Fruit fly (Drosophila melanogaster): Measurements from ENCODE around the gene CG2120.

CG2120 gene

DNA sequence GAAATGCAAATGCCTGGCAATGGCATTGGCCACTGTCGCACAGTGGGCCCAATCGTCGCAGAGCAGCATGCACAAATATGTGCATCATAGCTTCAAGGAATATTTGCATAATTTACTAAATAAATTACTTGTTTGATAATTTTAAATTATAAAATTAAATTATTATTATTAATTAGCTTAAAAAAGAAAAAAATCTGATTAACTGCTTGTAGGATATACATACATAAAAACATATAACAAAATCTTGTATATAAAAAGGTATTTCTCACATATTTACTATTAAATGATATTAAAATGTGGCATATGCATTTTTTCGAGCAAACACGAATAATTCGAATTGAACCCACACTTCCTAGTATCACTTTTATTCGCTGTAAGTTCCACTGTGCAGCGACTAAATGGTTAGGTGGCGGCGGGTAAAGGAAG lies 10.4 kb upstream of the CG2120 start (continued):
- TF ChIP-seq Eip75B (GFP tag; optimal IDR thresholded peaks at IDR 0.05), result no peak
- TF ChIP-seq CG6792 (GFP tag; optimal IDR thresholded peaks at IDR 0.05), result no peak
- peak; percentile 67 for TF ChIP-seq Eip78C (GFP tag)
- TF ChIP-seq CG11294 (GFP tag; IDR thresholded peaks at IDR 0.05), result peak; percentile 39; the same call in 1 of the 2 replicates
- TF ChIP-seq esn (GFP tag; optimal IDR thresholded peaks at IDR 0.05), result no peak
- TF ChIP-seq Hr39 (GFP tag; optimal IDR thresholded peaks at IDR 0.05), result no peak
- TF ChIP-seq fkh (GFP tag; optimal IDR thresholded peaks at IDR 0.05), result no peak
- no peak for TF ChIP-seq CG34406 (GFP tag; optimal IDR thresholded peaks at IDR 0.05)
- TF ChIP-seq CG1621 (tag; optimal IDR thresholded peaks at IDR 0.05), result no peak
- TF ChIP-seq CG4318 (GFP tag; optimal IDR thresholded peaks at IDR 0.05), result peak; percentile 60
- TF ChIP-seq vri (GFP tag; optimal IDR thresholded peaks at IDR 0.05), result no peak
- no peak for TF ChIP-seq net (GFP tag; optimal IDR thresholded peaks at IDR 0.05)
- peak; percentile 23 for TF ChIP-seq CG10631 (GFP tag; optimal IDR thresholded peaks at IDR 0.05)
- TF ChIP-seq CG15336 (GFP tag; IDR thresholded peaks at IDR 0.05), result peak; percentile 54
- TF ChIP-seq dac (GFP tag; optimal IDR thresholded peaks at IDR 0.05), result no peak
- 0 out of 3 replicates have a peak, but pooled peaks have one; percentile 27 for TF ChIP-seq eg (GFP tag; IDR thresholded peaks at IDR 0.05)
- no peak for TF ChIP-seq CG3032 (tag; optimal IDR thresholded peaks at IDR 0.05)

DNA sequence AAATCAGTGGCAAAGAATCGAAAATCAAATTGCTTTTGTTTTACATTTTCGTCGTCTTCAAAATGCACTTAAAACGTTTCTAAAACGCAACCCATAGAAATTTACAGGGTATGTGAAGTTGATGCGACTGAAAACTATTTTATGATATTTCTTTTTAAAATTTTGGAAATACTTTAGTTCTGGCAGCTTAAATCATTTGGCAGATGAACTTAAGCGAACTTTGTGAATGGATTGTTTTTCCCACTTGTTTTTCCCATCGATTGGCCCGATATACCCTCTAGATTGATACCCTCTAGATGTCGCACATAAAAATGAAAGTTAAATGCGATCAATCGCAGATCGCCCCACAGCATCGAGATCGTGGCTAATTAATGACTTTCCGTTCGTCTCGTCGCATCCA lies 9.5 kb upstream of the CG2120 start:
- TF ChIP-seq Smox (GFP tag; optimal IDR thresholded peaks at IDR 0.05) (no peak), CG32006 (GFP tag; optimal IDR thresholded peaks at IDR 0.05) (peak; percentile 62), vri (GFP tag; optimal IDR thresholded peaks at IDR 0.05) (no peak), Sox102F (GFP tag; optimal IDR thresholded peaks at IDR 0.05) (no peak), CG10631 (GFP tag; optimal IDR thresholded peaks at IDR 0.05) (no peak), Hr4 (GFP tag; optimal IDR thresholded peaks at IDR 0.05) (peak; percentile 44), CG6276 (GFP tag; optimal IDR thresholded peaks at IDR 0.05) (no peak), fd59A (GFP tag; optimal IDR thresholded peaks at IDR 0.05) (no peak), Eip78C (GFP tag) (peak; percentile 66), eg (GFP tag; IDR thresholded peaks at IDR 0.05) (peak; percentile 55; the same call in 2 of the 3 replicates), CG4318 (GFP tag; optimal IDR thresholded peaks at IDR 0.05) (peak; percentile 19), CG6163 (GFP tag; IDR thresholded peaks at IDR 0.05) (peak; percentile 50; the same call in 2 of the 3 replicates), CG8119 (GFP tag; IDR thresholded peaks at IDR 0.05) (0 out of 3 replicates have a peak, but pooled peaks have one; percentile 29), CG15336 (GFP tag; IDR thresholded peaks at IDR 0.05) (peak; percentile 54)

DNA sequence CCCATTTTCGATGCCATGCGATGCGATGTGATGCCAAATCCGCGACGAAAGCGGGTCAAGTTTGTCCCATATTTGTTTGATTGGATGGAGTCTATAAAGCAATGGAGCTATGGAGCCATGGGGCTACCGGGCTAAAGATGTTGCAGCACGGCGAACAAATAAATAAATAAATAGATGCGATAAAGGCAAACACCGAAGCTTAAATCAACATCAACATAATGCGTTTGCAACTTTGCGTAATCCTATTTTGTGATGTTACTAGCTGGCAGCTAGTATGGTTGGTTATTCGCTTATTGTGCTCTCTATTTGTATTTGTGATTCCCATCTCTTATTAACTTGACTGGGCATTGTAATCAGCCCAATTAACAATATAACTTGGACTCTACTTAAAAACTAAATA lies 7.5 kb upstream of the CG2120 start:
- no peak for TF ChIP-seq OdsH (GFP tag; optimal IDR thresholded peaks at IDR 0.05)

DNA sequence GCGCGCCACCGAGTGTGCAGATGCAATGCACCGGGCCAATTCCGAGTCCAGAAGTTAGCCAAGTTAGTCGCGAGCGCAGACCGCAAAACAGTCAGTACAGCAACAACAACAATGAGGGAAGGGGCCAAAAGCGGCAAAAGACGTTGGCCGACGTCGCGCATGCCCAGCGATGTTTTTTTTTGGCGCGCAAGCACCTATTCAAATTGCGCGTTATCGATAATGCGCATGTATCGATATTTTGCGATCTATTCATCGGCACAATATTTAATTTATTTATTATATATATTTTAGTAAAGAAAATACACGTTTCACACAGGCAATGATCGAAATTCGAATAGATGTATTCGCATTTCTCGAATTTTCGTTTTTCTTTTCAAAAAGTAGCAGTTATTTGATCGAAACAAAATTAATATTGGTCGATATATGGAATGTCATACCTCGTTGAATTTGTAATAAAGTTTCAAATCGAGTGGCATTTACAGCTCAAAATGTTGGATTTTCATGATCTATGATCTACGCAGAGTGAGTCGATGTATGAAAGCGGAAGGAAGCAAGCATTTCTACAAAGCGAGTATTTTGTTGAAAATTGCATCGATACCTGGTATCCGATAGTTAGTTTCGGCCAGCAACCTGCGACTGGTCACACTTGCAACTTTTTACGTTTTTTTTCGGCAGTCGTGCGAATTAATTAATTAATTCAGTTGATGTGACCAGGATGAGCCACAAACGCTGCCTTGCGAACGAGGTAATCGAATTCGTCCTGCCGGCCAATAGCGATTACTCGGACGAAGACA lies 6.2 kb upstream of the CG2120 start, which contains the start of gene CG2116:
TSS of gene CG2116 (plus strand) at position 609 of the 794 bp plus-strand sequence.
- no peak for TF ChIP-seq Ets96B (tag; optimal IDR thresholded peaks at IDR 0.05)
- TF ChIP-seq esn (GFP tag; optimal IDR thresholded peaks at IDR 0.05), result peak; percentile 13
- TF ChIP-seq CG7368 (GFP tag; optimal IDR thresholded peaks at IDR 0.05), result no peak
- TF ChIP-seq Met (GFP tag; optimal IDR thresholded peaks at IDR 0.05), result no peak
- no peak for TF ChIP-seq Smox (GFP tag; optimal IDR thresholded peaks at IDR 0.05)
- peak; percentile 38 for TF ChIP-seq Eip78C (GFP tag)
- TF ChIP-seq lz (GFP tag; optimal IDR thresholded peaks at IDR 0.05), result no peak

DNA sequence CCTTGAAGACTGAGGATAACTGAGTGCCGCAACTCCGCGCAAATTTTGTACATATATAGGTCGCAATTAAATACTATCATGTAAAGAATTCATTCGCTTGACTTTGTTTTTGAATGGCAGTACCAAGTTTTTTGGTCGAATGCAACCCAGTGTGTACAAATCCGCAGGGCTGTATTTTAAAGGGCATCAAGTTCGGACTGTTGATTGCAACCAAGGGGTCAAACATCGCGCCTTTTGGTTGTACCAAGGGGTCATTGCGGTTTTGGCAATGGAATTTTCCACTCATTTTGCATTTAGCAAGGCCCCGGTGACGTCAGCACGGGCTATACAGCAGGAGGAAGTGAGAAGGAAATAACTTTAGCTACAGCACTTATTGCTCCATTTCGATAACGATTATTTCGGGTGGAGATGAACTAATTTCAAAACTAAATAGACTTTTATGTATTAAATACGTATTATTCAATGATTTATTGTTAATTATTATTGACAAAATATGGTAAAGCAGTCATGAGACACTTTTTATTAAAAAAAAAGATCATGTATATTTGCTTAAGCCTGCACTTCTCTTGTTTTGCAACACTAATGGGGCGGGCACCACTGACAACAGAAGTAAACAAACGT lies 3.8 kb upstream of the CG2120 start, which contains the start of gene CG10958:
TSS of gene CG10958 (plus strand) at position 593 of the 621 bp plus-strand sequence.
- peak; percentile 34 for TF ChIP-seq CG11902 (GFP tag; optimal IDR thresholded peaks at IDR 0.05)
- no peak for TF ChIP-seq Smox (GFP tag; optimal IDR thresholded peaks at IDR 0.05)
- TF ChIP-seq CG34406 (GFP tag; optimal IDR thresholded peaks at IDR 0.05), result peak; percentile 60
- TF ChIP-seq fd85E (GFP tag; optimal IDR thresholded peaks at IDR 0.05), result peak; percentile 25
- no peak; the same call in 2 of the 3 replicates for TF ChIP-seq CG8119 (GFP tag; IDR thresholded peaks at IDR 0.05)
- peak; percentile 66 for TF ChIP-seq acj6 (GFP tag; optimal IDR thresholded peaks at IDR 0.05)
- TF ChIP-seq CG8319 (GFP tag; optimal IDR thresholded peaks at IDR 0.05), result peak; percentile 34
- no peak for TF ChIP-seq CG6808 (GFP tag; optimal IDR thresholded peaks at IDR 0.05)
- TF ChIP-seq CG7368 (GFP tag; optimal IDR thresholded peaks at IDR 0.05), result no peak
- peak; percentile 52 for TF ChIP-seq CG8632 (GFP tag; optimal IDR thresholded peaks at IDR 0.05)
- TF ChIP-seq Hr4 (GFP tag; optimal IDR thresholded peaks at IDR 0.05), result peak; percentile 39
- peak; percentile 43 for TF ChIP-seq cyc (GFP tag; optimal IDR thresholded peaks at IDR 0.05)
- TF ChIP-seq Sox14 (GFP tag; optimal IDR thresholded peaks at IDR 0.05), result peak; percentile 48
- no peak; the same call in 1 of the 2 replicates for TF ChIP-seq CG11294 (GFP tag; IDR thresholded peaks at IDR 0.05)
- TF ChIP-seq CG16779 (tag; optimal IDR thresholded peaks at IDR 0.05), result no peak
- TF ChIP-seq lz (GFP tag; optimal IDR thresholded peaks at IDR 0.05), result peak; percentile 61
- no peak for TF ChIP-seq CG4318 (GFP tag; optimal IDR thresholded peaks at IDR 0.05)
- TF ChIP-seq salr (GFP tag; optimal IDR thresholded peaks at IDR 0.05), result no peak
- TF ChIP-seq Sox102F (GFP tag; optimal IDR thresholded peaks at IDR 0.05), result no peak
- TF ChIP-seq Met (GFP tag; optimal IDR thresholded peaks at IDR 0.05), result no peak
- TF ChIP-seq Hr39 (GFP tag; optimal IDR thresholded peaks at IDR 0.05), result peak; percentile 28
